Worm (Caenorhabditis elegans): ENCODE measurements around the gene C24D10.4.

DNA sequence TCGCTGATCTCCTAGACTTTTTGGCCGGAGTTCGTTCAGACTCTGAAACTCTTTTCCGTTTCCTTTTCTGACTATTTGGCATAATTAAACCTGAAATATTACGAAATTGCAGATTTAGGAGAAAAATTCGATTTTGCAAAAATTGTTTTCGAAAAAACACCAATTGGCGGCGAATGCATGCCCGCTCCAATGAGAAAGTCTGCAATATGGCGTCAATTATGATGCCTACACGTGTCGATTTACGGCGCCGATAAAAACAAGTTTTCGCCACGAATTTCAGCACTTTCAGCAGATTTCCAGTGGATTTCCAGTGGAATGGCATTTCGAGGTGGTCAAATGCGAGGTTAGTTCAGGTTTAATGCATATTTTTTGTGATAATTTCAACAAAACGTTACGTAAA lies 49.1 kb downstream of the C24D10.4 start, which contains the start of the genes Y59E9AL.36 and nbet-1:
- TF ChIP-seq nfya-1 (tag; optimal IDR thresholded peaks at IDR 0.05), result peak; percentile 54
- TF ChIP-seq ceh-24 (tag; optimal IDR thresholded peaks at IDR 0.05), result no peak
- no peak for TF ChIP-seq dmd-4 (tag; optimal IDR thresholded peaks at IDR 0.05; ENCODE audit: borderline replicate concordance)
- TF ChIP-seq elt-2 (tag; optimal IDR thresholded peaks at IDR 0.05), result peak; percentile 33
- TF ChIP-seq sdc-2 (tag; optimal IDR thresholded peaks at IDR 0.05), result no peak
- peak; percentile 55 for TF ChIP-seq unc-55 (GFP tag; optimal IDR thresholded peaks at IDR 0.05)
- no peak for TF ChIP-seq pha-4 (tag; optimal IDR thresholded peaks at IDR 0.05)
- no peak for TF ChIP-seq pqm-1 (tag; optimal IDR thresholded peaks at IDR 0.05)
- TF ChIP-seq ceh-22 (tag; optimal IDR thresholded peaks at IDR 0.05), result no peak

Data from whole organism, late embryonic.